Fruit fly (Drosophila melanogaster) whole organism, embryonic: ENCODE measurements around the gene CG15308.

ENCODE experiments used
- CG10979 ChIP-seq: fragments of 200-800 bp; sonication (Bioruptor generic); optimal IDR thresholded peaks from 2 replicates; lab custom pipeline; 2018; ENCODE audit warnings: missing biosample characterization, mild to moderate bottlenecking, missing genetic modification characterization, moderate library complexity
- CG11247 ChIP-seq: fragments of 200-800 bp; sonication (Bioruptor generic); IDR thresholded peaks from 2 replicates; pipeline ENCODE4 v1.3.6; 2022; ENCODE audit warnings: missing biosample characterization, missing genetic modification characterization
- CG12744 ChIP-seq: fragments of 200-800 bp; sonication (Bioruptor generic); optimal IDR thresholded peaks from 2 replicates; lab custom pipeline; 2016; ENCODE audit warnings: missing biosample characterization, missing genetic modification characterization
- CG14860 ChIP-seq: fragments of 200-800 bp; sonication (Bioruptor generic); IDR thresholded peaks from 3 replicates; pipeline ENCODE4 v1.3.6; 2022; ENCODE audit warnings: missing biosample characterization, missing genetic modification characterization; ENCODE audit not compliant: partially characterized antibody
- CG15011 ChIP-seq: fragments of 200-800 bp; sonication (Bioruptor generic); optimal IDR thresholded peaks from 3 replicates; lab custom pipeline; 2018; ENCODE audit warnings: missing biosample characterization, mild to moderate bottlenecking, missing genetic modification characterization
- CG15601 ChIP-seq: fragments of 200-800 bp; sonication (Bioruptor generic); optimal IDR thresholded peaks from 3 replicates; lab custom pipeline; 2019; ENCODE audit warnings: missing biosample characterization, mild to moderate bottlenecking, missing genetic modification characterization, moderate library complexity
- CG16779 ChIP-seq: fragments of 200-800 bp; sonication (Bioruptor generic); IDR thresholded peaks from 2 replicates; pipeline ENCODE4 v1.3.6; 2022; ENCODE audit warnings: missing biosample characterization, missing genetic modification characterization
- CG18599 ChIP-seq: fragments of 200-800 bp; sonication (Bioruptor generic); optimal IDR thresholded peaks from 3 replicates; lab custom pipeline; 2017; ENCODE audit warnings: missing biosample characterization, missing genetic modification characterization, mild to moderate bottlenecking, moderate library complexity, missing genetic modification reagents
- CG2120 ChIP-seq: fragments of 200-800 bp; sonication (Bioruptor generic); optimal IDR thresholded peaks from 3 replicates; lab custom pipeline; 2016; ENCODE audit warnings: missing biosample characterization, missing genetic modification characterization
- CG2678 ChIP-seq: fragments of 200-800 bp; sonication (Bioruptor generic); optimal IDR thresholded peaks from 3 replicates; lab custom pipeline; 2019; ENCODE audit warnings: missing biosample characterization, mild to moderate bottlenecking, missing genetic modification characterization, moderate library complexity
- CG7271 ChIP-seq: fragments of 200-800 bp; sonication (Bioruptor generic); optimal IDR thresholded peaks from 2 replicates; lab custom pipeline; 2018; ENCODE audit warnings: missing biosample characterization, mild to moderate bottlenecking, missing genetic modification characterization, moderate library complexity
- CG7372 ChIP-seq: fragments of 200-800 bp; sonication (Bioruptor generic); IDR thresholded peaks from 2 replicates; pipeline ENCODE4 v1.3.6; 2022; ENCODE audit warnings: missing biosample characterization, missing genetic modification characterization
- CG7839 ChIP-seq: fragments of 200-800 bp; sonication (Bioruptor generic); optimal IDR thresholded peaks from 3 replicates; lab custom pipeline; 2018; ENCODE audit warnings: missing biosample characterization, mild to moderate bottlenecking, missing genetic modification characterization, moderate library complexity
- CG8924 ChIP-seq: fragments of 200-800 bp; optimal IDR thresholded peaks from 3 replicates; lab custom pipeline; 2019; ENCODE audit warnings: missing biosample characterization, mild to moderate bottlenecking, missing genetic modification characterization, moderate library complexity
- CG9437 ChIP-seq: fragments of 200-800 bp; sonication (Bioruptor generic); optimal IDR thresholded peaks from 2 replicates; lab custom pipeline; 2018; ENCODE audit warnings: missing biosample characterization, mild to moderate bottlenecking, missing genetic modification characterization
- CG9609 ChIP-seq: fragments of 200-800 bp; sonication (Bioruptor generic); optimal IDR thresholded peaks from 3 replicates; lab custom pipeline; 2016; ENCODE audit warnings: missing biosample characterization, missing genetic modification characterization
- D ChIP-seq, 2 experiments: fragments of 200-800 bp in 1 of 2; fragments of >200 bp in 1 of 2; sonication (Bioruptor generic) in 1 of 2; optimal IDR thresholded peaks; 2 replicates in 1 of 2; 3 replicates in 1 of 2; lab custom pipeline; 2017; ENCODE audit warnings: mild to moderate bottlenecking in 1 of 2, missing biosample characterization in 1 of 2, missing genetic modification characterization in 1 of 2, missing genetic modification reagents in 1 of 2
- D19A ChIP-seq: fragments of 200-800 bp; optimal IDR thresholded peaks from 3 replicates; lab custom pipeline; 2019; ENCODE audit warnings: missing biosample characterization, mild to moderate bottlenecking, missing genetic modification characterization, moderate library complexity
- H2.0 ChIP-seq: fragments of 200-800 bp; sonication (Bioruptor generic); IDR thresholded peaks from 2 replicates; pipeline ENCODE4 v1.3.6; 2022; ENCODE audit warnings: missing biosample characterization, missing genetic modification characterization
- MBD-R2 ChIP-seq: fragments of 200-800 bp; sonication (Bioruptor generic); IDR thresholded peaks from 2 replicates; pipeline ENCODE4 v1.3.6; 2022; ENCODE audit warnings: missing biosample characterization, missing genetic modification characterization
- Med ChIP-seq: fragments of 200-800 bp; sonication (Bioruptor generic); peaks from one replicate; lab custom pipeline; 2016; ENCODE audit warnings: missing biosample characterization, missing genetic modification characterization, mild to moderate bottlenecking, inconsistent platforms, moderate library complexity
- NC2β ChIP-seq: fragments of 200-800 bp; sonication (Bioruptor generic); optimal IDR thresholded peaks from 2 replicates; lab custom pipeline; 2016; ENCODE audit warnings: missing biosample characterization, missing genetic modification characterization
- Neu2 ChIP-seq: fragments of 200-800 bp; sonication (Bioruptor generic); optimal IDR thresholded peaks from 3 replicates; lab custom pipeline; 2016; ENCODE audit warnings: missing biosample characterization, missing genetic modification characterization, borderline replicate concordance
- Nf-YA ChIP-seq: fragments of 200-800 bp; sonication (Bioruptor generic); IDR thresholded peaks from 2 replicates; pipeline ENCODE4 v1.3.6; 2022; ENCODE audit warnings: missing biosample characterization, missing genetic modification characterization
- Pdp1 ChIP-seq, 2 experiments: fragments of 200-800 bp; sonication (Bioruptor generic); optimal IDR thresholded peaks; 3 replicates each; lab custom pipeline; 2016; ENCODE audit warnings: missing biosample characterization in 2 of 2, missing genetic modification characterization in 2 of 2, mild to moderate bottlenecking in 1 of 2, moderate library complexity in 1 of 2
- Sox100B ChIP-seq: fragments of 200-800 bp; sonication (Bioruptor generic); optimal IDR thresholded peaks from 3 replicates; lab custom pipeline; 2018; ENCODE audit warnings: missing biosample characterization, mild to moderate bottlenecking, missing genetic modification characterization
- Spps ChIP-seq: fragments of 200-800 bp; sonication (Bioruptor generic); optimal IDR thresholded peaks from 2 replicates; lab custom pipeline; 2018; ENCODE audit warnings: missing biosample characterization, mild to moderate bottlenecking, missing genetic modification characterization
- Xrp1 ChIP-seq: fragments of 200-800 bp; sonication (Bioruptor generic); IDR thresholded peaks from 2 replicates; pipeline ENCODE4 v1.3.6; 2022; ENCODE audit warnings: missing biosample characterization, missing genetic modification characterization
- ap ChIP-seq: fragments of 200-800 bp; sonication (Bioruptor generic); IDR thresholded peaks from 2 replicates; pipeline ENCODE4 v1.3.6; 2022; ENCODE audit warnings: missing biosample characterization, missing genetic modification characterization
- ato ChIP-seq: fragments of 200-800 bp; sonication (Bioruptor generic); IDR thresholded peaks from 2 replicates; pipeline ENCODE4 v1.3.6; 2022; ENCODE audit warnings: missing biosample characterization, missing genetic modification characterization; ENCODE audit not compliant: partially characterized antibody
- chinmo ChIP-seq: fragments of 200-800 bp; sonication (Bioruptor generic); IDR thresholded peaks from 4 replicates; pipeline ENCODE4 v1.3.6; 2022; ENCODE audit warnings: missing biosample characterization, missing genetic modification characterization; ENCODE audit not compliant: partially characterized antibody
- dysf ChIP-seq: fragments of 200-800 bp; sonication (Bioruptor generic); IDR thresholded peaks from 3 replicates; pipeline ENCODE4 v1.3.6; 2022; ENCODE audit warnings: missing biosample characterization, missing genetic modification characterization
- en ChIP-seq: fragments of 200-800 bp; sonication (Bioruptor generic); optimal IDR thresholded peaks from 2 replicates; lab custom pipeline; 2016; ENCODE audit warnings: missing biosample characterization, missing genetic modification characterization
- fd102C ChIP-seq: fragments of 200-800 bp; sonication (Bioruptor generic); optimal IDR thresholded peaks from 2 replicates; lab custom pipeline; 2018; ENCODE audit warnings: missing biosample characterization, mild to moderate bottlenecking, missing genetic modification characterization, moderate library complexity
- gem ChIP-seq: fragments of 200-800 bp; sonication (Bioruptor generic); optimal IDR thresholded peaks from 2 replicates; lab custom pipeline; 2019; ENCODE audit warnings: missing biosample characterization, mild to moderate bottlenecking, missing genetic modification characterization, moderate library complexity
- kni ChIP-seq: fragments of 200-800 bp; sonication (Bioruptor generic); optimal IDR thresholded peaks from 3 replicates; lab custom pipeline; 2017; ENCODE audit warnings: mild to moderate bottlenecking, missing biosample characterization, missing genetic modification reagents, missing genetic modification characterization
- lbe ChIP-seq: fragments of 200-800 bp; sonication (Bioruptor generic); optimal IDR thresholded peaks from 2 replicates; lab custom pipeline; 2016; ENCODE audit warnings: missing biosample characterization, mild to moderate bottlenecking, missing genetic modification characterization
- onecut ChIP-seq: fragments of 200-800 bp; sonication (Bioruptor generic); IDR thresholded peaks from 2 replicates; pipeline ENCODE4 v1.3.6; 2022; ENCODE audit warnings: missing biosample characterization, missing genetic modification characterization
- phol ChIP-seq: fragments of 200-800 bp; sonication (Bioruptor generic); optimal IDR thresholded peaks from 3 replicates; lab custom pipeline; 2018; ENCODE audit warnings: missing biosample characterization, mild to moderate bottlenecking, missing genetic modification characterization, moderate library complexity
- prd ChIP-seq, 3 experiments: fragments of >200 bp in 2 of 3; fragments of 200-800 bp in 1 of 3; sonication (Bioruptor generic) in 1 of 3; optimal IDR thresholded peaks in 2 of 3; IDR thresholded peaks in 1 of 3; 2 replicates in 2 of 3; 3 replicates in 1 of 3; pipeline versions ENCODE4 v1.3.6 to Lab custom; 2017 to 2022; ENCODE audit warnings: missing biosample characterization in 1 of 3, missing genetic modification characterization in 1 of 3
- schlank ChIP-seq: fragments of 200-800 bp; sonication (Bioruptor generic); optimal IDR thresholded peaks from 2 replicates; lab custom pipeline; 2018; ENCODE audit warnings: missing biosample characterization, mild to moderate bottlenecking, missing genetic modification characterization
- sna ChIP-seq: fragments of 200-800 bp; sonication (Bioruptor generic); IDR thresholded peaks from 2 replicates; pipeline ENCODE4 v1.3.6; 2022; ENCODE audit warnings: missing biosample characterization, missing genetic modification characterization; ENCODE audit not compliant: partially characterized antibody
- ttk ChIP-seq: fragments of 200-800 bp; sonication (Bioruptor generic); IDR thresholded peaks from 2 replicates; pipeline ENCODE4 v2.1.2; 2022; ENCODE audit warnings: missing biosample characterization, missing genetic modification characterization
- twi ChIP-seq: fragments of 200-800 bp; optimal IDR thresholded peaks from 2 replicates; lab custom pipeline; 2019; ENCODE audit warnings: missing biosample characterization, mild to moderate bottlenecking, missing genetic modification characterization, moderate library complexity
- zen ChIP-seq: fragments of 200-800 bp; sonication (Bioruptor generic); optimal IDR thresholded peaks from 3 replicates; lab custom pipeline; 2018; ENCODE audit warnings: missing biosample characterization, mild to moderate bottlenecking, missing genetic modification characterization, moderate library complexity
- zf30C ChIP-seq: fragments of 200-800 bp; sonication (Bioruptor generic); optimal IDR thresholded peaks from 3 replicates; lab custom pipeline; 2018; ENCODE audit warnings: missing biosample characterization, mild to moderate bottlenecking, missing genetic modification characterization

The CG15308 gene

dm6 chrX:10243540-10243939 is 24.6 kb upstream of the CG15308 start (continued):
- TF ChIP-seq Nf-YA (GFP tag; lab: Robert Waterston, UW) = no peak
- peak; percentile 38 for TF ChIP-seq sna
- TF ChIP-seq CG8924 (tag; lab: Kevin White, UChicago) = no peak
- peak; percentile 39 for TF ChIP-seq Med (GFP tag; lab: Kevin White, UChicago)
- TF ChIP-seq chinmo = 0 out of 4 replicates have a peak, but pooled peaks have one; percentile 13
- TF ChIP-seq Spps (tag; lab: Kevin White, UChicago) = no peak
- no peak for TF ChIP-seq MBD-R2

dm6 chrX:10242883-10243282 is 23.9 kb upstream of the CG15308 start:
- peak; percentile 54 for TF ChIP-seq CG10979
- no peak for TF ChIP-seq twi (tag; lab: Kevin White, UChicago)
- peak; percentile 56 for TF ChIP-seq fd102C (GFP tag; lab: Kevin White, UChicago)
- peak; percentile 38 for TF ChIP-seq CG7271 (tag; lab: Kevin White, UChicago)
- TF ChIP-seq CG9609 (GFP tag; lab: Kevin White, UChicago) = no peak
- no peak for TF ChIP-seq D19A (tag; lab: Kevin White, UChicago)
- peak; percentile 16 for TF ChIP-seq zen (tag; lab: Kevin White, UChicago)
- peak; percentile 93 for TF ChIP-seq CG7372 (GFP tag; lab: Robert Waterston, UW)
- no peak for TF ChIP-seq D (optimal IDR thresholded peaks at IDR 0.05; lab: Kevin White, UChicago)
- TF ChIP-seq D (GFP tag; optimal IDR thresholded peaks at IDR 0.05; lab: Kevin White, UChicago) = no peak
- peak in 1 of 2 experiments; percentile 19 for TF ChIP-seq Pdp1 (GFP tag; optimal IDR thresholded peaks at IDR 0.05; lab: Kevin White, UChicago)
- TF ChIP-seq CG9437 (GFP tag; lab: Kevin White, UChicago) = peak; percentile 60
- no peak for TF ChIP-seq kni (GFP tag; lab: Kevin White, UChicago)
- TF ChIP-seq Xrp1 (GFP tag; lab: Robert Waterston, UW) = 0 out of 2 replicates have a peak, but pooled peaks have one; percentile 11
- TF ChIP-seq CG12744 (GFP tag; lab: Kevin White, UChicago) = peak; percentile 56

- TF ChIP-seq NC2β (GFP tag; lab: Kevin White, UChicago) (no peak), CG16779 (GFP tag; lab: Robert Waterston, UW) (no peak), zf30C (GFP tag; lab: Kevin White, UChicago) (no peak), CG7271 (tag; lab: Kevin White, UChicago) (no peak), CG2678 (tag; lab: Kevin White, UChicago) (peak; percentile 6), D19A (tag; lab: Kevin White, UChicago) (peak; percentile 52), CG11247 (GFP tag; lab: Robert Waterston, UW) (no peak), gem (tag; lab: Kevin White, UChicago) (peak; percentile 36), CG15011 (GFP tag; lab: Kevin White, UChicago) (no peak), lbe (GFP tag; lab: Kevin White, UChicago) (no peak), Sox100B (no peak), CG15601 (no peak), dysf (no peak), phol (no peak), prd (optimal IDR thresholded peaks at IDR 0.05; lab: Kevin White, UChicago) (no peak), prd (GFP tag; IDR thresholded peaks at IDR 0.05; lab: Robert Waterston, UW) (no peak), chinmo (no peak), ato (GFP tag; lab: Robert Waterston, UW) (no peak), ttk (GFP tag; lab: Robert Waterston, UW) (no peak), kni (GFP tag; lab: Kevin White, UChicago) (no peak), CG14860 (GFP tag; lab: Robert Waterston, UW) (no peak), onecut (GFP tag; lab: Robert Waterston, UW) (no peak), CG18599 (GFP tag; lab: Kevin White, UChicago) (no peak), CG7839 (tag; lab: Kevin White, UChicago) (peak; percentile 4), CG2120 (GFP tag; lab: Kevin White, UChicago) (peak; percentile 23), Med (GFP tag; lab: Kevin White, UChicago) (peak; percentile 36), ap (GFP tag; lab: Robert Waterston, UW) (no peak), H2.0 (GFP tag; lab: Robert Waterston, UW) (no peak), Neu2 (GFP tag; lab: Kevin White, UChicago) (no peak), en (GFP tag; lab: Kevin White, UChicago) (no peak), schlank (tag; lab: Kevin White, UChicago) (no peak)
These were observed 23.0 kb upstream of the CG15308 start for dm6 chrX:10241919-10242318.
